Fruit fly (Drosophila melanogaster): ENCODE data around the gene wit.

DNA sequence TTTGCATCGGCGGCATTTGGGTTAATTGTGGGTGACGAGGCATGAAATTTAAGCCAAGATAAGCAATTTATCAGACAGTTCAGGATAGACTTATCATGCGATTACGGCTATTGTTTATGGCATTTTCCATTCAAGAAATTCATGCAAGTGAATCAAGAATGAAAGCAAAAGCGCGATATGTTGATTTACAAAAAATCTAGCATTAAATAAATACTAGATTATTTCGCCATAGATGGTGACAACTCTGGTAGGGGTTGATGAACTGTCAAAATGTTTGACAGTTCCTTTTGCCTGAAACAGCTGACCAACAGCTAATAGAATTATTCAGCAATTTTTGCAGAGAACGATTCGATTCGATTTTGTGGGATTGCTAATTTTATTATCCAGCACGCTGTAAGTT is 2.4 kb downstream of the wit start, which contains the start of gene CG32259:
- TF ChIP-seq CG8478 (optimal IDR thresholded peaks at IDR 0.05) (no peak), CTCF (optimal IDR thresholded peaks at IDR 0.05) (no peak)

Data from S2 (cell line).